Worm (Caenorhabditis elegans) whole organism, L1 larva: Measurements from ENCODE around the gene nas-7.

Experiments used
- alr-1 ChIP-seq: fragments of 200-800 bp; sonication (Bioruptor generic); optimal IDR thresholded peaks from 2 replicates; lab custom pipeline; 2018; ENCODE audit warnings: borderline replicate concordance, mild to moderate bottlenecking, missing genetic modification characterization, missing compliant biosample characterization
- blmp-1 ChIP-seq: fragments of 150-350 bp; optimal IDR thresholded peaks from 2 replicates; lab custom pipeline; 2014; ENCODE audit warnings: missing biosample characterization, missing genetic modification characterization
- ceh-82 ChIP-seq, 3 experiments: fragments of 150-350 bp in 1 of 3; sonication (generic microtip) in 2 of 3; optimal IDR thresholded peaks; 2 replicates each; lab custom pipeline; 2014 to 2017; ENCODE audit warnings: missing biosample characterization in 3 of 3, missing genetic modification characterization in 3 of 3
- ceh-90 ChIP-seq: sonication (generic microtip); optimal IDR thresholded peaks from 2 replicates; lab custom pipeline; 2016; ENCODE audit warnings: missing genetic modification characterization, missing compliant biosample characterization
- dpl-1 ChIP-seq, 3 experiments: fragments of 150-350 bp in 2 of 3; sonication (generic microtip) in 1 of 3; optimal IDR thresholded peaks; 2 replicates each; lab custom pipeline; 2014 to 2017; ENCODE audit warnings: missing biosample characterization in 3 of 3, missing genetic modification characterization in 3 of 3, missing genetic modification reagents in 3 of 3
- efl-1 ChIP-seq, 4 experiments: fragments of 150-350 bp; optimal IDR thresholded peaks in 3 of 4; peaks in 1 of 4; 1 replicate in 1 of 4; 2 replicates in 3 of 4; lab custom pipeline; 2014; ENCODE audit warnings: missing biosample characterization in 2 of 4, missing genetic modification characterization in 2 of 4, missing genetic modification reagents in 2 of 4
- efl-3 ChIP-seq: fragments of 200-800 bp; sonication (Bioruptor generic); optimal IDR thresholded peaks from 2 replicates; lab custom pipeline; 2018; ENCODE audit warnings: mild to moderate bottlenecking, missing genetic modification characterization, missing compliant biosample characterization
- egl-27 ChIP-seq, 2 experiments: fragments of 150-350 bp in 1 of 2; sonication (generic microtip); optimal IDR thresholded peaks; 3 replicates each; lab custom pipeline; 2017 to 2018; ENCODE audit warnings: missing biosample characterization in 2 of 2, missing genetic modification characterization in 2 of 2, missing genetic modification reagents in 2 of 2
- elt-3 ChIP-seq, 6 experiments: fragments of 150-350 bp in 1 of 6; sonication (generic microtip); optimal IDR thresholded peaks; 2 replicates each; lab custom pipeline; 2017 to 2018; ENCODE audit warnings: missing biosample characterization in 6 of 6, missing genetic modification characterization in 6 of 6, inconsistent platforms in 1 of 6
- fos-1 ChIP-seq: fragments of 150-350 bp; optimal IDR thresholded peaks from 2 replicates; lab custom pipeline; 2014; ENCODE audit warnings: missing biosample characterization, missing genetic modification characterization
- hpl-2 ChIP-seq: fragments of 150-350 bp; optimal IDR thresholded peaks from 2 replicates; lab custom pipeline; 2014; ENCODE audit warnings: missing biosample characterization, missing genetic modification reagents, missing genetic modification characterization
- lin-13 ChIP-seq: fragments of 150-350 bp; optimal IDR thresholded peaks from 2 replicates; lab custom pipeline; 2014; ENCODE audit warnings: missing biosample characterization, missing genetic modification reagents, missing genetic modification characterization
- lin-14 ChIP-seq: fragments of 200-800 bp; sonication (Bioruptor generic); optimal IDR thresholded peaks from 2 replicates; lab custom pipeline; 2018; ENCODE audit warnings: mild to moderate bottlenecking, missing genetic modification characterization, moderate library complexity, missing compliant biosample characterization
- lin-35 ChIP-seq, 2 experiments: fragments of 150-350 bp; optimal IDR thresholded peaks; 2 replicates each; lab custom pipeline; 2014; ENCODE audit warnings: missing biosample characterization in 2 of 2, missing genetic modification characterization in 2 of 2, missing genetic modification reagents in 2 of 2
- lsy-2 ChIP-seq, 2 experiments: fragments of 150-350 bp; optimal IDR thresholded peaks; 2 replicates each; lab custom pipeline; 2014; ENCODE audit warnings: missing biosample characterization in 2 of 2, missing genetic modification characterization in 2 of 2
- mef-2 ChIP-seq: fragments of 150-350 bp; optimal IDR thresholded peaks from 2 replicates; lab custom pipeline; 2014; ENCODE audit warnings: missing biosample characterization, missing genetic modification characterization
- mep-1 ChIP-seq: fragments of 150-350 bp; optimal IDR thresholded peaks from 2 replicates; lab custom pipeline; 2014; ENCODE audit warnings: missing biosample characterization, missing genetic modification characterization
- nhr-84 ChIP-seq: sonication (generic microtip); optimal IDR thresholded peaks from 2 replicates; lab custom pipeline; 2017; ENCODE audit warnings: missing biosample characterization, missing genetic modification characterization
- nhr-85 ChIP-seq: sonication (generic microtip); peaks from one replicate; lab custom pipeline; 2016; ENCODE audit warnings: missing genetic modification characterization, inconsistent platforms, missing compliant biosample characterization
- skn-1 ChIP-seq: fragments of 150-350 bp; optimal IDR thresholded peaks from 2 replicates; lab custom pipeline; 2014; ENCODE audit warnings: missing biosample characterization, missing genetic modification characterization
- snu-23 ChIP-seq: sonication (generic microtip); optimal IDR thresholded peaks from 2 replicates; lab custom pipeline; 2016; ENCODE audit warnings: missing genetic modification characterization, missing compliant biosample characterization
- sox-4 ChIP-seq: sonication (generic microtip); optimal IDR thresholded peaks from 2 replicates; lab custom pipeline; 2016; ENCODE audit warnings: missing genetic modification characterization, missing compliant biosample characterization
- sptf-1 ChIP-seq: fragments of 150-350 bp; optimal IDR thresholded peaks from 2 replicates; lab custom pipeline; 2014; ENCODE audit warnings: missing biosample characterization, missing genetic modification characterization
- sup-37 ChIP-seq: fragments of 200-800 bp; sonication (Bioruptor generic); optimal IDR thresholded peaks from 2 replicates; lab custom pipeline; 2018; ENCODE audit warnings: mild to moderate bottlenecking, missing genetic modification characterization, missing compliant biosample characterization
- tbx-2 ChIP-seq: sonication (generic microtip); optimal IDR thresholded peaks from 2 replicates; lab custom pipeline; 2016; ENCODE audit warnings: missing genetic modification characterization, missing compliant biosample characterization
- unc-30 ChIP-seq: sonication (generic microtip); optimal IDR thresholded peaks from 2 replicates; lab custom pipeline; 2017; ENCODE audit warnings: missing biosample characterization, missing genetic modification characterization
- vab-15 ChIP-seq: sonication (generic microtip); optimal IDR thresholded peaks from 2 replicates; lab custom pipeline; 2017; ENCODE audit warnings: missing genotype, mild to moderate bottlenecking, missing genetic modification characterization, missing compliant biosample characterization
- xbp-1 ChIP-seq: sonication (generic microtip); optimal IDR thresholded peaks from 2 replicates; lab custom pipeline; 2016; ENCODE audit warnings: missing genetic modification characterization, missing compliant biosample characterization
- ztf-4 ChIP-seq: fragments of 150-350 bp; optimal IDR thresholded peaks from 2 replicates; lab custom pipeline; 2014; ENCODE audit warnings: missing biosample characterization, missing genetic modification characterization

Gene nas-7

DNA sequence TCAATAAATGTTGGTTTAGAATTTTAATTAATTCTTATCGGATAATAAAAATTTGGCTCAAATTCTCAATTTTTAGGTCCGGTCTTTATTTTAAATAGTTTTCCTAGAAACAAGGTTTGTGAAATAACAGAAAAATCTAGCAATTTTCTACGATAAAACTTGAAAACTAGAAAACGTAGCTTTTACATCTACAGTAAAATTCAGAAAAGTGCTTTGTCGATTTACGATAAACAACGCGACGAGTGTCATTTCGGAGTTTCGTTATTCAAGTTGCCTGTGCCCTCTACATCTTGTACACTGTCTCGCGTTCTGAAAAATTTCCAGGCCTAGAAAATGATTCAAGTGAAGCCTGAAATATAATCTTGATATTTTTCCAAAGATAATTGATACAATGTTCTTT lies 45.8 kb downstream of the nas-7 start:
- TF ChIP-seq nhr-85 (tag; lab: Kevin White, UChicago) (peak; percentile 5), alr-1 (no peak), skn-1 (peak; percentile 34), ceh-82 (tag; optimal IDR thresholded peaks at IDR 0.05; lab: Kevin White, UChicago) (peak in 1 of 3 experiments; percentile 37), dpl-1 (GFP tag; optimal IDR thresholded peaks at IDR 0.05; lab: Kevin White, UChicago) (peak; percentile 9 to 42 (median 33)), xbp-1 (tag; lab: Kevin White, UChicago) (peak; percentile 67), blmp-1 (tag; lab: Kevin White, UChicago) (peak; percentile 44), efl-1 (optimal IDR thresholded peaks at IDR 0.05; lab: Kevin White, UChicago) (peak; percentile 38 to 51), efl-1 (GFP tag; optimal IDR thresholded peaks at IDR 0.05 in 1 of 2; lab: Kevin White, UChicago) (peak; percentile 27 to 65), snu-23 (GFP tag; lab: Kevin White, UChicago) (peak; percentile 30), lin-35 (GFP tag; optimal IDR thresholded peaks at IDR 0.05; lab: Kevin White, UChicago) (peak; percentile 26 to 58), hpl-2 (GFP tag; lab: Kevin White, UChicago) (no peak), lsy-2 (tag; optimal IDR thresholded peaks at IDR 0.05; lab: Kevin White, UChicago) (peak in 1 of 2 experiments; percentile 80), ceh-90 (tag; lab: Kevin White, UChicago) (no peak)

DNA sequence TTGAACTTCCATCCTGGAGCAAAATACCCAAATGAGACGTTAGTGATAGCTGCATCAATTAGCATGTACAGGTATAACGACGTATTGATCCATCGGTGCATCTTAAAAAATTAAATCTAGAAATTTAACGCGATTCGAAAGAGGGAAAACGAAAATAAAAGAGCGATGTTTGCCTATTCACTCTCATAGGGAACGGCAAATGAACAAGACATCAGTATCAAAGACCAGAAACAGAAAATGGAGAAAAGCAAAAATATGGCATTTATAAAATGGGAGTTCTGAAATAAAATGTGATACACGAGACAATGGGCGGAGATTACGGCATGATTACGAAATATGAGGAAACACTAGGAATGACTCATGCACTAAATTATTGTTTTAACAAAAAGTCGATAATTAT lies 46.2 kb downstream of the nas-7 start, which contains the start of gene haf-2:
haf-2 (minus strand) TSS at position 101 of the 400 bp plus-strand sequence.
- TF ChIP-seq lin-13 (GFP tag; lab: Kevin White, UChicago), result no peak
- no peak for TF ChIP-seq elt-3 (tag; optimal IDR thresholded peaks at IDR 0.05; lab: Kevin White, UChicago)
- TF ChIP-seq sox-4 (tag; lab: Kevin White, UChicago), result no peak
- no peak for TF ChIP-seq sptf-1 (tag; lab: Kevin White, UChicago)
- TF ChIP-seq ztf-4 (tag; lab: Kevin White, UChicago), result no peak
- no peak for TF ChIP-seq lin-35 (GFP tag; optimal IDR thresholded peaks at IDR 0.05; lab: Kevin White, UChicago)
- no peak for TF ChIP-seq unc-30
- no peak for TF ChIP-seq tbx-2 (tag; lab: Kevin White, UChicago)
- TF ChIP-seq nhr-84 (tag; lab: Kevin White, UChicago), result no peak

DNA sequence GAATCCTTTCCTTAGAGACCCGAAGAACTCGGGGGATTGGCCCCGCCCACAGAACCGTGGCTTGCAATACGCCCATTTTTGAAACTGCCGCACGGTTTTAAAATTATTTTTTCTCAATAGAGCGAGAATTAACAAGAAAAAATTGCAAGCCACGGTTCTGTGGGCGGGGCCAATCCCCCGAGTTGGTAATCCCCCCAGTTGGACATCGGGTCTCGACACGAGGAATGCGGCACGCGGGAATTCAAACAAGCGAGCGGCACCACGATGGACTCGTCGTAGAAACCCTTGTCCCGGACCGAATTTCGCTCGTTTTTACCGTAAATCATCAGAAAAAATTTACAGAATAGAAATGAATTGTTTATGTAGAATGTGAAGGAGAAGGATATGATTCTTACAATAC lies 49.5 kb downstream of the nas-7 start:
- no peak for TF ChIP-seq vab-15
- peak in 1 of 2 experiments; percentile 2 for TF ChIP-seq efl-1 (optimal IDR thresholded peaks at IDR 0.05; lab: Kevin White, UChicago)
- TF ChIP-seq efl-1 (GFP tag; optimal IDR thresholded peaks at IDR 0.05 in 1 of 2; lab: Kevin White, UChicago), result peak in 1 of 2 experiments; percentile 20
- TF ChIP-seq, all 84 proteins: peak for 1

DNA sequence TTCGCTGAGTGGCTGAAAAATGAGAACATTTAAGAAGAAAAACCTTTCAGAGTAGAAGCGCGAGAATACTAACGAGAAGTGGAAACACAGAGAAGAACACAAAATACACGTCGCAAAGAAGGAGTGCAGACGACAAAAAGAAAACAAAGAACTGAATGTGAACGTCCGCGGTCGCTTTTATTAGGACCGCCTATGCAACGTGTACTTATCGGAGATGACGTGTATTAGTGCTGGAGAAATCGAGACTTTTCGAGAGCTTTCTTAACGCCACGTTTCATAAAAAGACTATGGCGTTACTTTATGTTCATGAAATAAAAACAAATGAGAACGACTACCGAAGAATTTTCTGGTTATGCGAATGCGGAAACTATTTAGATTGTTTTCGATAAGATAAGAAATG lies 50.0 kb downstream of the nas-7 start, which contains the start of gene hsp-4:
hsp-4 (minus strand) TSS at position 139 of the 400 bp plus-strand sequence.
- TF ChIP-seq lin-14 (GFP tag; lab: Kevin White, UChicago), result peak; percentile 23
- peak; percentile 24 for TF ChIP-seq mep-1 (tag; lab: Kevin White, UChicago)
- no peak for TF ChIP-seq efl-3
- no peak for TF ChIP-seq fos-1 (tag; lab: Kevin White, UChicago)
- no peak for TF ChIP-seq egl-27 (tag; optimal IDR thresholded peaks at IDR 0.05; lab: Kevin White, UChicago)
- peak; percentile 100 for TF ChIP-seq xbp-1 (tag; lab: Kevin White, UChicago)
- no peak for TF ChIP-seq mef-2
- TF ChIP-seq sup-37 (GFP tag; lab: Kevin White, UChicago), result no peak
- TF ChIP-seq blmp-1 (tag; lab: Kevin White, UChicago), result peak; percentile 79
- TF ChIP-seq, all 84 proteins: peak for 4
